Worm (Caenorhabditis elegans): ENCODE measurements around the gene srw-127.

ce11 chrV:7051133-7051765, 38.5 kb downstream of the srw-127 start, which contains the start of the genes tofu-2 and spig-1:
- TF ChIP-seq nhr-12 (tag; optimal IDR thresholded peaks at IDR 0.05) (no peak), ceh-82 (tag; optimal IDR thresholded peaks at IDR 0.05) (no peak), ceh-9 (tag; optimal IDR thresholded peaks at IDR 0.05) (no peak), elt-2 (tag; optimal IDR thresholded peaks at IDR 0.05) (no peak), snpc-4 (tag; optimal IDR thresholded peaks at IDR 0.05) (no peak), unc-62 (GFP tag; optimal IDR thresholded peaks at IDR 0.05) (no peak), zag-1 (tag; optimal IDR thresholded peaks at IDR 0.05) (no peak), nhr-76 (tag; optimal IDR thresholded peaks at IDR 0.05) (no peak), skn-1 (tag; optimal IDR thresholded peaks at IDR 0.05) (no peak), nhr-11 (tag; optimal IDR thresholded peaks at IDR 0.05) (no peak), ztf-11 (tag; optimal IDR thresholded peaks at IDR 0.05) (no peak), R02D3.7 (tag; optimal IDR thresholded peaks at IDR 0.05) (no peak), lin-15B (tag; optimal IDR thresholded peaks at IDR 0.05) (no peak), nhr-67 (tag; optimal IDR thresholded peaks at IDR 0.05) (no peak)
